Worm (Caenorhabditis elegans) whole organism, L4 larva: ENCODE data around the gene T25B9.4.

Experiments
- D1046.2 ChIP-seq: fragments of 200-800 bp; sonication (Bioruptor generic); IDR thresholded peaks from 2 replicates; pipeline ENCODE4 v1.3.6; 2022; ENCODE audit warnings: missing genetic modification characterization, missing compliant biosample characterization
- F10B5.3 ChIP-seq: sonication (generic microtip); optimal IDR thresholded peaks from 2 replicates; lab custom pipeline; 2016; ENCODE audit warnings: mild to moderate bottlenecking, missing genetic modification characterization, missing compliant biosample characterization
- T20F7.1 ChIP-seq: fragments of 200-800 bp; sonication (Bioruptor generic); optimal IDR thresholded peaks from 2 replicates; lab custom pipeline; 2018; ENCODE audit warnings: mild to moderate bottlenecking, missing genetic modification characterization, missing compliant biosample characterization
- T26A8.4 ChIP-seq: fragments of 200-800 bp; sonication (Bioruptor generic); IDR thresholded peaks from 2 replicates; pipeline ENCODE4 v1.3.6; 2022; ENCODE audit warnings: missing genetic modification characterization, missing compliant biosample characterization
- aha-1 ChIP-seq: fragments of 150-350 bp; peaks from one replicate; lab custom pipeline; 2014; ENCODE audit warnings: missing biosample characterization, missing genetic modification characterization
- ama-1 ChIP-seq: fragments of 150-350 bp; optimal IDR thresholded peaks from 2 replicates; lab custom pipeline; 2014; ENCODE audit warnings: inconsistent platforms, mixed read lengths
- ceh-32 ChIP-seq: sonication (generic microtip); optimal IDR thresholded peaks from 2 replicates; lab custom pipeline; 2016; ENCODE audit warnings: mild to moderate bottlenecking, missing genetic modification characterization, missing compliant biosample characterization; ENCODE audit not compliant: poor library complexity
- ceh-44 ChIP-seq: fragments of 200-800 bp; sonication (Bioruptor generic); IDR thresholded peaks from 2 replicates; pipeline ENCODE4 v1.3.6; 2022; ENCODE audit warnings: missing genetic modification reagents, missing genetic modification characterization, missing compliant biosample characterization
- daf-16 ChIP-seq, 3 experiments: sonication (generic microtip); optimal IDR thresholded peaks; 2 replicates each; lab custom pipeline; 2016 to 2017; ENCODE audit warnings: missing genetic modification characterization in 3 of 3, missing genetic modification reagents in 3 of 3, mild to moderate bottlenecking in 2 of 3, missing compliant biosample characterization in 2 of 3, missing biosample characterization in 1 of 3, moderate library complexity in 1 of 3
- daf-19 ChIP-seq: fragments of 200-800 bp; sonication (Bioruptor generic); conservative IDR thresholded peaks from 2 replicates; pipeline ENCODE4 v1.3.6; 2022; ENCODE audit warnings: missing genetic modification characterization, missing compliant biosample characterization
- dmd-8 ChIP-seq: fragments of 200-800 bp; sonication (Bioruptor generic); IDR thresholded peaks from 2 replicates; pipeline ENCODE4 v1.3.6; 2022; ENCODE audit warnings: missing genetic modification characterization, missing compliant biosample characterization
- dpl-1 ChIP-seq: fragments of 150-350 bp; optimal IDR thresholded peaks from 2 replicates; lab custom pipeline; 2014; ENCODE audit warnings: missing biosample characterization, missing genetic modification reagents, missing genetic modification characterization
- dve-1 ChIP-seq: sonication (generic microtip); optimal IDR thresholded peaks from 2 replicates; lab custom pipeline; 2017; ENCODE audit warnings: antibody characterized with exemption, mild to moderate bottlenecking, missing genetic modification characterization, missing compliant biosample characterization; ENCODE audit not compliant: insufficient read depth
- fkh-10 ChIP-seq: fragments of 150-350 bp; optimal IDR thresholded peaks from 2 replicates; lab custom pipeline; 2014; ENCODE audit warnings: missing biosample characterization, missing genetic modification reagents, missing genetic modification characterization
- fos-1 ChIP-seq: fragments of 150-350 bp; optimal IDR thresholded peaks from 2 replicates; lab custom pipeline; 2014; ENCODE audit warnings: missing biosample characterization, missing genetic modification characterization
- gei-8 ChIP-seq: fragments of 200-800 bp; sonication (Bioruptor generic); optimal IDR thresholded peaks from 2 replicates; lab custom pipeline; 2018; ENCODE audit warnings: mild to moderate bottlenecking, missing genetic modification characterization, missing compliant biosample characterization
- hlh-30 ChIP-seq: sonication (generic microtip); optimal IDR thresholded peaks from 2 replicates; lab custom pipeline; 2017; ENCODE audit warnings: antibody characterized with exemption, mild to moderate bottlenecking, missing genetic modification characterization, missing compliant biosample characterization; ENCODE audit not compliant: insufficient read depth
- hmg-1.1 ChIP-seq: fragments of 200-800 bp; sonication (Bioruptor generic); IDR thresholded peaks from 2 replicates; pipeline ENCODE4 v1.3.6; 2022; ENCODE audit warnings: missing genetic modification reagents, missing genetic modification characterization, missing compliant biosample characterization
- lin-13 ChIP-seq: fragments of 150-350 bp; optimal IDR thresholded peaks from 2 replicates; lab custom pipeline; 2014; ENCODE audit warnings: missing biosample characterization, missing genetic modification reagents, missing genetic modification characterization
- lin-15B ChIP-seq: fragments of 150-350 bp; sonication (generic microtip); optimal IDR thresholded peaks from 3 replicates; lab custom pipeline; 2014; ENCODE audit warnings: missing biosample characterization, missing genetic modification characterization
- lin-29 ChIP-seq: fragments of 200-800 bp; sonication (Bioruptor generic); IDR thresholded peaks from 2 replicates; pipeline ENCODE4 v1.3.6; 2022; ENCODE audit warnings: missing genetic modification reagents, missing genetic modification characterization, missing compliant biosample characterization
- lin-39 ChIP-seq: fragments of 150-350 bp; optimal IDR thresholded peaks from 2 replicates; lab custom pipeline; 2014; ENCODE audit warnings: missing biosample characterization, missing genetic modification reagents, missing genetic modification characterization
- nhr-111 ChIP-seq: fragments of 200-800 bp; sonication (Bioruptor generic); optimal IDR thresholded peaks from 2 replicates; lab custom pipeline; 2018; ENCODE audit warnings: mild to moderate bottlenecking, missing genetic modification characterization, missing compliant biosample characterization
- nhr-25 ChIP-seq: sonication (generic microtip); optimal IDR thresholded peaks from 2 replicates; lab custom pipeline; 2017; ENCODE audit warnings: missing genetic modification characterization, mild to moderate bottlenecking, missing compliant biosample characterization, antibody characterized with exemption, moderate library complexity, borderline replicate concordance; ENCODE audit not compliant: insufficient read depth
- nhr-28 ChIP-seq: fragments of 150-350 bp; optimal IDR thresholded peaks from 2 replicates; lab custom pipeline; 2014; ENCODE audit warnings: missing biosample characterization, missing genetic modification characterization
- nhr-42 ChIP-seq: fragments of 200-800 bp; sonication (Bioruptor generic); IDR thresholded peaks from 2 replicates; pipeline ENCODE4 v1.3.6; 2022; ENCODE audit warnings: missing genetic modification characterization, missing compliant biosample characterization
- php-3 ChIP-seq: fragments of 200-800 bp; sonication (Bioruptor generic); IDR thresholded peaks from 2 replicates; pipeline ENCODE4 v1.3.6; 2022; ENCODE audit warnings: missing genetic modification reagents, missing genetic modification characterization, missing compliant biosample characterization
- pqm-1 ChIP-seq: sonication (generic microtip); optimal IDR thresholded peaks from 2 replicates; lab custom pipeline; 2017; ENCODE audit warnings: missing biosample characterization, missing genetic modification characterization
- rbr-2 ChIP-seq: sonication (generic microtip); optimal IDR thresholded peaks from 2 replicates; lab custom pipeline; 2016; ENCODE audit warnings: missing genotype, missing genetic modification characterization, missing compliant biosample characterization
- saeg-2 ChIP-seq: fragments of 200-800 bp; sonication (Bioruptor generic); IDR thresholded peaks from 2 replicates; pipeline ENCODE4 v1.3.6; 2022; ENCODE audit warnings: missing genetic modification reagents, missing genetic modification characterization, missing compliant biosample characterization
- snpc-1.2 ChIP-seq: fragments of 200-800 bp; sonication (Bioruptor generic); IDR thresholded peaks from 2 replicates; pipeline ENCODE4 v1.3.6; 2022; ENCODE audit warnings: missing genetic modification reagents, missing genetic modification characterization, missing compliant biosample characterization
- snpc-4 ChIP-seq: fragments of 150-350 bp; optimal IDR thresholded peaks from 2 replicates; lab custom pipeline; 2014; ENCODE audit warnings: missing biosample characterization, missing genetic modification characterization
- spr-1 ChIP-seq: sonication (generic microtip); optimal IDR thresholded peaks from 2 replicates; lab custom pipeline; 2016; ENCODE audit warnings: mild to moderate bottlenecking, missing genetic modification characterization, missing compliant biosample characterization
- spr-3 ChIP-seq: fragments of 200-800 bp; sonication (Bioruptor generic); optimal IDR thresholded peaks from 2 replicates; lab custom pipeline; 2018; ENCODE audit warnings: mild to moderate bottlenecking, missing genetic modification characterization, missing compliant biosample characterization
- unc-62 ChIP-seq, 3 experiments: fragments of 150-350 bp in 1 of 3; sonication (generic microtip); optimal IDR thresholded peaks in 2 of 3; peaks in 1 of 3; 1 replicate in 1 of 3; 2 replicates in 2 of 3; lab custom pipeline; 2014 to 2017; ENCODE audit warnings: missing biosample characterization in 3 of 3, missing genetic modification characterization in 3 of 3, missing genetic modification reagents in 3 of 3, missing genotype in 1 of 3
- zip-11 ChIP-seq: fragments of 200-800 bp; sonication (Bioruptor generic); IDR thresholded peaks from 2 replicates; pipeline ENCODE4 v1.3.6; 2022; ENCODE audit warnings: missing genetic modification characterization, missing compliant biosample characterization
- ztf-11 ChIP-seq: fragments of 150-350 bp; optimal IDR thresholded peaks from 2 replicates; lab custom pipeline; 2014; ENCODE audit warnings: missing biosample characterization, missing genetic modification characterization
- ztf-7 ChIP-seq: fragments of 150-350 bp; optimal IDR thresholded peaks from 2 replicates; lab custom pipeline; 2014; ENCODE audit warnings: missing biosample characterization, missing genetic modification characterization

T25B9.4 gene

DNA sequence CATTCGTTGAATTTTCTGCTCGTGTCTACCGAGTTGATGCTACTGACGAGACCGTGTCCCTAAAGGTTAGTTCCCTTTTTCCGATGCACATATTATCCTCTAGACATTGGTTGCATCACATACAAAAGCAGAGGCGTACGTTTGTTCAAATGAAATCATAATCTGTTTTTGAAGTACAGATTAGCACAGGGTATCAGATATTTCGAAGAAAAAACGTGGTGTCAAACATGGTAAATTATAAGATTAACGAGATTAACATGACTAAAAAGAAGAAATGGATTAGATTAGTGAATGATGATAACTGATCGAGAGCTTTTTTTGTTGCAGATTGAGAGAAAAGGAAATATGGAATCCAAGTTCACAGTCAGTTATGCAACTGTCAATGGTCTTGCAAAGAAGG is 38.7 kb downstream of the T25B9.4 start:
- TF ChIP-seq lin-15B (tag; lab: Kevin White, UChicago) (no peak), daf-16 (GFP tag; optimal IDR thresholded peaks at IDR 0.05; lab: Kevin White, UChicago) (no peak), daf-16 (tag; optimal IDR thresholded peaks at IDR 0.05; lab: Kevin White, UChicago) (no peak), hlh-30 (tag; lab: Kevin White, UChicago) (no peak), snpc-1.2 (GFP tag; lab: Robert Waterston, UW) (no peak)

- TF ChIP-seq T20F7.1 (GFP tag; lab: Kevin White, UChicago) (no peak), ceh-44 (GFP tag; lab: Robert Waterston, UW) (no peak), nhr-42 (GFP tag; lab: Robert Waterston, UW) (no peak)
- TF ChIP-seq, all 104 proteins: peak for 0
These were observed 39.4 kb downstream of the T25B9.4 start for ce11 chrIV:10718075-10718474.

ce11 chrIV:10716348-10716747 is 41.2 kb downstream of the T25B9.4 start, which contains the start of gene ncx-3:
Gene ncx-3, plus strand, starts transcription at chrIV:10716648.
- TF ChIP-seq aha-1 (tag; lab: Kevin White, UChicago) (no peak), pqm-1 (no peak), fos-1 (tag; lab: Kevin White, UChicago) (no peak), hmg-1.1 (GFP tag; lab: Robert Waterston, UW) (no peak), nhr-28 (no peak), unc-62 (GFP tag; optimal IDR thresholded peaks at IDR 0.05 in 1 of 2; lab: Kevin White, UChicago) (peak in 1 of 2 experiments; percentile 74), unc-62 (tag; optimal IDR thresholded peaks at IDR 0.05; lab: Kevin White, UChicago) (no peak)

DNA sequence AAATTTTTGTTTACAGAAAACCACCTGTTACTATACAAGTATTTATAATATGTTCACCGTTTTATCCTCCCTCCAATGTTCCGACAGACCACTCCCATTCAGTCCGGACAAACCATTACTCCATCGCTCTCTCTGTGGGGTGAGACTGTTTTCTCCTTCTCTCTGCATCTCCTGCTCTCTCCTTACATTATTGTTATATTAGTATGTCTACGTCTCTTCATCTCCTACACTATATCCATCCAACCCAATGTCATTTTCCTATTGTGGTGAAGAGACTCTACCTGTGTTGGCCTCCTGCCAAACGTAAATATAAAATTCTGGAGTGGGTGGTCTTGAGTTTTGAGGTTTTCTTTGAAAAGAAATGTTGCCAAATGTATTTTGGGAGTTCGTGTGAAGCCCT is 42.9 kb downstream of the T25B9.4 start:
- TF ChIP-seq lin-13 (GFP tag; lab: Kevin White, UChicago), result no peak
- TF ChIP-seq unc-62 (GFP tag; optimal IDR thresholded peaks at IDR 0.05 in 1 of 2; lab: Kevin White, UChicago), result peak in 1 of 2 experiments; percentile 10
- no peak for TF ChIP-seq unc-62 (tag; optimal IDR thresholded peaks at IDR 0.05; lab: Kevin White, UChicago)
- TF ChIP-seq T26A8.4, result no peak
- TF ChIP-seq spr-1 (tag; lab: Kevin White, UChicago), result no peak
- TF ChIP-seq nhr-25 (tag; lab: Kevin White, UChicago), result no peak
- TF ChIP-seq zip-11 (GFP tag; lab: Robert Waterston, UW), result no peak
- no peak for TF ChIP-seq dpl-1
- TF ChIP-seq php-3 (GFP tag; lab: Robert Waterston, UW), result no peak
- no peak for TF ChIP-seq spr-3 (GFP tag; lab: Kevin White, UChicago)
- no peak for TF ChIP-seq rbr-2 (tag; lab: Kevin White, UChicago)
- TF ChIP-seq nhr-28, result peak; percentile 40
- TF ChIP-seq, all 104 proteins: peak for 2

ce11 chrIV:10711729-10712128 is 45.8 kb downstream of the T25B9.4 start, which contains the start of gene glb-21:
Gene glb-21, minus strand, starts transcription at chrIV:10711794.
- TF ChIP-seq aha-1 (tag; lab: Kevin White, UChicago) (peak; percentile 60), unc-62 (GFP tag; optimal IDR thresholded peaks at IDR 0.05 in 1 of 2; lab: Kevin White, UChicago) (peak in 1 of 2 experiments; percentile 10), unc-62 (tag; optimal IDR thresholded peaks at IDR 0.05; lab: Kevin White, UChicago) (no peak), fkh-10 (GFP tag; lab: Kevin White, UChicago) (no peak), ceh-32 (tag; lab: Kevin White, UChicago) (no peak), dmd-8 (GFP tag; lab: Robert Waterston, UW) (no peak), D1046.2 (GFP tag; lab: Robert Waterston, UW) (no peak), ztf-7 (tag; lab: Kevin White, UChicago) (no peak), snpc-4 (tag; lab: Kevin White, UChicago) (no peak)

- no peak for TF ChIP-seq hmg-1.1 (GFP tag; lab: Robert Waterston, UW)
- TF ChIP-seq saeg-2, result no peak
- no peak for TF ChIP-seq lin-29 (GFP tag; lab: Robert Waterston, UW)
- no peak for TF ChIP-seq nhr-111 (GFP tag; lab: Kevin White, UChicago)
- no peak for TF ChIP-seq ztf-11 (tag; lab: Kevin White, UChicago)
- no peak for TF ChIP-seq spr-3 (GFP tag; lab: Kevin White, UChicago)
- no peak for TF ChIP-seq lin-39
- no peak for TF ChIP-seq ama-1 (lab: Kevin White, UChicago)
- TF ChIP-seq F10B5.3 (tag; lab: Kevin White, UChicago), result no peak
- TF ChIP-seq snpc-1.2 (GFP tag; lab: Robert Waterston, UW), result no peak
- TF ChIP-seq daf-19, result no peak
- TF ChIP-seq gei-8 (GFP tag; lab: Kevin White, UChicago), result no peak
- TF ChIP-seq fkh-10 (GFP tag; lab: Kevin White, UChicago), result no peak
- TF ChIP-seq ceh-32 (tag; lab: Kevin White, UChicago), result no peak
- no peak for TF ChIP-seq dve-1 (tag; lab: Kevin White, UChicago)
- TF ChIP-seq, all 104 proteins: peak for 0
These were observed 51.4 kb downstream of the T25B9.4 start, which contains the start of gene R102.6 for ce11 chrIV:10706090-10706489. Gene R102.6, minus strand, starts transcription at chrIV:10706190.
